Fruit fly (Drosophila melanogaster): Measurements from ENCODE around the gene Leash.

dm6 chr3R:10872148-10872783, 13.1 kb upstream of the Leash start, which contains the start of gene Fdh:
- TF ChIP-seq Myc (optimal IDR thresholded peaks at IDR 0.05) (no peak), psq (optimal IDR thresholded peaks at IDR 0.05) (no peak), h (optimal IDR thresholded peaks at IDR 0.05) (no peak), ttk (optimal IDR thresholded peaks at IDR 0.05) (no peak), insv (optimal IDR thresholded peaks at IDR 0.05) (no peak), Sin3A (optimal IDR thresholded peaks at IDR 0.05) (no peak)

Measured in Kc167 (cell line).